Comparison of ENCODE assay signal across 3 fruit fly cellular contexts in the genomic region with DNA sequence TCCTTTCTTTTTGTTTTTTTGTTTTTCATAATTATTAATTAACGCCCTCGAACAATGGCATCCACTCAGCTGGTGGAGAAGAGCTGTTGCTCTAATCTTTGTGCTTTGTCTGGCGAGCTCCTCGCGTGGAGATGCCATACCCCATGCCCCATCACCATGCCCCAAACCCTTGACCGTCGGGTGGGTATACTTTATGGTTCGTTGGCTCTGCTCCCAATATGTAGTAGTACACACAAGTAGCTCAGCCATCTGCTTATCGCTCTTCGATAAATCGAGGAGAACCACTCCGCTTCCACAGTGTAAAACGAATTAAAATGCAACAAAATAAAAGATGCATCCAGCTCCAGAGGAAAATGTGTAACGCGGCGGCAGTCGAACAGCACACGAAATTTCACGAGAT.
TF ChIP-seq lines count a peak whose summit lies in the region.

No protein-coding gene starts in this region.

- no peak for TF ChIP-seq CTCF in whole organism, embryonic (GFP tag; optimal IDR thresholded peaks at IDR 0.05; lab: Kevin White, UChicago)

TF ChIP-seq in whole organism, embryonic, 481 proteins besides CTCF, POLR2A, EP300 and RAD21:
- TF ChIP-seq hth (optimal IDR thresholded peaks at IDR 0.05; lab: Kevin White, UChicago) = no peak
- no peak for TF ChIP-seq az2 (GFP tag; optimal IDR thresholded peaks at IDR 0.05; lab: Kevin White, UChicago)
- TF ChIP-seq stwl (tag; optimal IDR thresholded peaks at IDR 0.05; lab: Kevin White, UChicago) = no peak
- TF ChIP-seq ttk (GFP tag; IDR thresholded peaks at IDR 0.05; lab: Robert Waterston, UW) = no peak
- peak; percentile 20 for TF ChIP-seq sens (GFP tag; lab: Kevin White, UChicago)
- TF ChIP-seq fd102C (GFP tag; optimal IDR thresholded peaks at IDR 0.05; lab: Kevin White, UChicago) = no peak
- TF ChIP-seq Hr78 (GFP tag; optimal IDR thresholded peaks at IDR 0.05; lab: Kevin White, UChicago) = peak in 1 of 2 experiments; percentile 37
- TF ChIP-seq CG2199 (GFP tag; IDR thresholded peaks at IDR 0.05; lab: Robert Waterston, UW) = peak; percentile 87; the same call in 1 of the 3 replicates
- no peak for TF ChIP-seq CG9215 (GFP tag; IDR thresholded peaks at IDR 0.05; lab: Robert Waterston, UW)
- TF ChIP-seq bsh (GFP tag; optimal IDR thresholded peaks at IDR 0.05; lab: Kevin White, UChicago) = no peak
- 0 out of 4 replicates have a peak, but pooled peaks have one; percentile 45 for TF ChIP-seq chinmo (GFP tag; IDR thresholded peaks at IDR 0.05; lab: Robert Waterston, UW; ENCODE audit: partially characterized antibody)
- no peak for TF ChIP-seq CG34422 (GFP tag; IDR thresholded peaks at IDR 0.05; lab: Robert Waterston, UW)
- no peak for TF ChIP-seq unpg (GFP tag; optimal IDR thresholded peaks at IDR 0.05; lab: Kevin White, UChicago)
TF ChIP-seq in whole organism, embryonic: peak in this region for 4.

TF ChIP-seq in whole organism, prepupa, 60 proteins besides CTCF, POLR2A, EP300 and RAD21:
- TF ChIP-seq CG8319 (GFP tag; optimal IDR thresholded peaks at IDR 0.05; lab: Kevin White, UChicago) (no peak), lz (GFP tag; optimal IDR thresholded peaks at IDR 0.05; lab: Kevin White, UChicago) (no peak), dsx (GFP tag; optimal IDR thresholded peaks at IDR 0.05; lab: Kevin White, UChicago; ENCODE audit: poor library complexity, severe bottlenecking) (peak; percentile 16), CG15336 (GFP tag; IDR thresholded peaks at IDR 0.05; lab: Robert Waterston, UW) (no peak), pdm3 (GFP tag; optimal IDR thresholded peaks at IDR 0.05; lab: Kevin White, UChicago) (no peak), ss (GFP tag; optimal IDR thresholded peaks at IDR 0.05; lab: Kevin White, UChicago) (peak in 1 of 2 experiments; percentile 7), CG3032 (tag; optimal IDR thresholded peaks at IDR 0.05; lab: Kevin White, UChicago) (no peak), fd85E (GFP tag; optimal IDR thresholded peaks at IDR 0.05; lab: Kevin White, UChicago) (no peak), svp (GFP tag; lab: Kevin White, UChicago) (peak; percentile 57), Eip78C (GFP tag; lab: Kevin White, UChicago) (peak; percentile 2), CG11902 (GFP tag; optimal IDR thresholded peaks at IDR 0.05; lab: Kevin White, UChicago) (no peak), CG6808 (GFP tag; optimal IDR thresholded peaks at IDR 0.05; lab: Kevin White, UChicago) (peak; percentile 7)

TF ChIP-seq in whole organism, pupa, 21 proteins besides CTCF, POLR2A, EP300 and RAD21:
- TF ChIP-seq CG8301 (tag; optimal IDR thresholded peaks at IDR 0.05; lab: Kevin White, UChicago) (no peak), D1 (tag; optimal IDR thresholded peaks at IDR 0.05; lab: Kevin White, UChicago) (no peak), CG14655 (GFP tag; optimal IDR thresholded peaks at IDR 0.05; lab: Kevin White, UChicago) (no peak), CG34367 (tag; optimal IDR thresholded peaks at IDR 0.05; lab: Kevin White, UChicago) (no peak), EcR (GFP tag; optimal IDR thresholded peaks at IDR 0.05; lab: Kevin White, UChicago) (peak; percentile 87)
